Worm (Caenorhabditis elegans) whole organism, late embryonic: ENCODE measurements around the gene pho-7.

ENCODE experiments used
- ceh-34 ChIP-seq: sonication (generic microtip); optimal IDR thresholded peaks from 2 replicates; lab custom pipeline; 2016; ENCODE audit warnings: mild to moderate bottlenecking, missing genetic modification characterization, missing compliant biosample characterization
- ets-4 ChIP-seq: sonication (generic microtip); optimal IDR thresholded peaks from 2 replicates; lab custom pipeline; 2016; ENCODE audit warnings: missing genetic modification characterization, missing compliant biosample characterization
- nfya-1 ChIP-seq: sonication (generic microtip); optimal IDR thresholded peaks from 2 replicates; lab custom pipeline; 2017; ENCODE audit warnings: missing genetic modification characterization, mild to moderate bottlenecking, missing compliant biosample characterization, antibody characterized with exemption, moderate library complexity
- pag-3 ChIP-seq: sonication (generic microtip); optimal IDR thresholded peaks from 2 replicates; lab custom pipeline; 2016; ENCODE audit warnings: missing compliant biosample characterization, missing genetic modification characterization, borderline replicate concordance
- pha-4 ChIP-seq: fragments of 150-350 bp; optimal IDR thresholded peaks from 2 replicates; lab custom pipeline; 2018; ENCODE audit warnings: missing biosample characterization, missing genetic modification reagents, missing genetic modification characterization
- unc-86 ChIP-seq: sonication (generic microtip); optimal IDR thresholded peaks from 2 replicates; lab custom pipeline; 2016; ENCODE audit warnings: missing genetic modification characterization, missing compliant biosample characterization
- ztf-16 ChIP-seq: sonication (generic microtip); optimal IDR thresholded peaks from 2 replicates; lab custom pipeline; 2017; ENCODE audit warnings: missing genetic modification characterization, missing compliant biosample characterization

DNA sequence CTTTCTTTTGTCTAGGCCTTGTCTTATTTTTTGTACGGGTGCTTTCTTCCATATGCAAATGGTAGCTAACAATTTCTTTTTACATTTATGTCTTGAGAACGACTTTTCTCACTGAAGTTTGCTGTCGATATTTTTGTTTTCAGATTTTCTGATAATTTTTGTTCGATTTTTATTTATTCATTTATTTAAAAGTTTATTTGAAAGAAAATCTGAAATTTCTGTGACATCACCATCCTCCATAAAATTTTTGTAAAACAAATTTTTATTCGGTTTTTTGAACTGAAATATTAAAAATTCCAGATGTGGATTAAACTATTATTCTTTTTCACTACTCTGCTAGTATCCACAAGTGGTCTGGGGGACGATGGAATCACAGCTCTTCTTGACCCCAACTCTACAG, 12.7 kb upstream of the pho-7 start, which contains the start of gene pbo-4:
- no peak for TF ChIP-seq ztf-16
- TF ChIP-seq ets-4 (tag; lab: Kevin White, UChicago): no peak
- no peak for TF ChIP-seq ceh-34
- TF ChIP-seq pha-4 (tag; lab: Kevin White, UChicago): no peak
- no peak for TF ChIP-seq nfya-1 (tag; lab: Kevin White, UChicago)
- TF ChIP-seq pag-3 (tag; lab: Kevin White, UChicago): no peak
- TF ChIP-seq unc-86 (tag; lab: Kevin White, UChicago): no peak
